Worm (Caenorhabditis elegans) whole organism, L2 larva: Measurements from ENCODE around the gene ttr-6.

ENCODE experiments used
- ama-1 ChIP-seq: fragments of 150-350 bp; optimal IDR thresholded peaks from 2 replicates; lab custom pipeline; 2018; ENCODE audit warnings: inconsistent platforms
- elt-1 ChIP-seq: fragments of 150-350 bp; optimal IDR thresholded peaks from 2 replicates; lab custom pipeline; 2014; ENCODE audit warnings: missing biosample characterization, missing genetic modification characterization
- fos-1 ChIP-seq: fragments of 150-350 bp; optimal IDR thresholded peaks from 2 replicates; lab custom pipeline; 2014; ENCODE audit warnings: missing biosample characterization, missing genetic modification characterization
- nhr-129 ChIP-seq: fragments of 150-350 bp; optimal IDR thresholded peaks from 2 replicates; lab custom pipeline; 2014; ENCODE audit warnings: missing biosample characterization, missing genetic modification characterization
- nhr-77 ChIP-seq: fragments of 150-350 bp; optimal IDR thresholded peaks from 2 replicates; lab custom pipeline; 2014; ENCODE audit warnings: missing biosample characterization, missing genetic modification characterization
- unc-62 ChIP-seq: fragments of 150-350 bp; optimal IDR thresholded peaks from 2 replicates; lab custom pipeline; 2014; ENCODE audit warnings: missing biosample characterization, missing genetic modification reagents, missing genetic modification characterization

- TF ChIP-seq elt-1 (tag; lab: Kevin White, UChicago), result no peak
- TF ChIP-seq nhr-77 (tag; lab: Kevin White, UChicago), result no peak
- no peak for TF ChIP-seq fos-1 (tag; lab: Kevin White, UChicago)
- TF ChIP-seq nhr-129 (tag; lab: Kevin White, UChicago), result no peak
- TF ChIP-seq unc-62 (GFP tag; lab: Kevin White, UChicago), result no peak
- no peak for TF ChIP-seq ama-1 (lab: Kevin White, UChicago)
These were observed 43.3 kb downstream of the ttr-6 start for ce11 chrX:6553634-6554033.
